Worm (Caenorhabditis elegans) whole organism, late embryonic: Measurements from ENCODE around the gene F37H8.6.

ENCODE experiments used
- C08G9.2 ChIP-seq: sonication (generic microtip); optimal IDR thresholded peaks from 2 replicates; lab custom pipeline; 2016; ENCODE audit warnings: mild to moderate bottlenecking, missing genetic modification characterization, moderate library complexity, missing compliant biosample characterization
- C38D4.7 ChIP-seq: fragments of 200-800 bp; sonication (Bioruptor generic); optimal IDR thresholded peaks from 2 replicates; lab custom pipeline; 2018; ENCODE audit warnings: mild to moderate bottlenecking, missing genetic modification characterization, moderate library complexity, missing compliant biosample characterization
- F13H6.1 ChIP-seq: sonication (generic microtip); optimal IDR thresholded peaks from 2 replicates; lab custom pipeline; 2016; ENCODE audit warnings: missing genetic modification characterization, missing compliant biosample characterization
- K02D7.2 ChIP-seq: sonication (generic microtip); optimal IDR thresholded peaks from 2 replicates; lab custom pipeline; 2017; ENCODE audit warnings: mild to moderate bottlenecking, missing genetic modification characterization, missing compliant biosample characterization
- K09A11.1 ChIP-seq: sonication (generic microtip); optimal IDR thresholded peaks from 2 replicates; lab custom pipeline; 2017; ENCODE audit warnings: antibody characterized with exemption, mild to moderate bottlenecking, missing genetic modification characterization, missing compliant biosample characterization; ENCODE audit not compliant: insufficient read depth
- T23F11.4 ChIP-seq: fragments of 200-800 bp; sonication (Bioruptor generic); optimal IDR thresholded peaks from 2 replicates; lab custom pipeline; 2018; ENCODE audit warnings: mild to moderate bottlenecking, missing genetic modification characterization, missing compliant biosample characterization
- ahr-1 ChIP-seq: sonication (generic microtip); optimal IDR thresholded peaks from 2 replicates; lab custom pipeline; 2016; ENCODE audit warnings: missing genetic modification characterization, missing compliant biosample characterization
- ama-1 ChIP-seq: fragments of 150-350 bp; optimal IDR thresholded peaks from 2 replicates; lab custom pipeline; 2014
- ceh-14 ChIP-seq: sonication (generic microtip); optimal IDR thresholded peaks from 2 replicates; lab custom pipeline; 2016; ENCODE audit warnings: missing genotype, missing genetic modification characterization, missing compliant biosample characterization
- ceh-19 ChIP-seq: fragments of 200-800 bp; sonication (Bioruptor generic); optimal IDR thresholded peaks from 2 replicates; lab custom pipeline; 2018; ENCODE audit warnings: mild to moderate bottlenecking, missing genetic modification characterization, missing compliant biosample characterization
- ceh-2 ChIP-seq: sonication (generic microtip); optimal IDR thresholded peaks from 2 replicates; lab custom pipeline; 2016; ENCODE audit warnings: missing genotype, missing genetic modification characterization, missing compliant biosample characterization
- ceh-24 ChIP-seq: sonication (generic microtip); optimal IDR thresholded peaks from 2 replicates; lab custom pipeline; 2016; ENCODE audit warnings: mild to moderate bottlenecking, missing genetic modification characterization, missing compliant biosample characterization
- ceh-30 ChIP-seq: fragments of 150-350 bp; optimal IDR thresholded peaks from 2 replicates; lab custom pipeline; 2014; ENCODE audit warnings: missing biosample characterization, missing genetic modification characterization
- ceh-31 ChIP-seq: sonication (generic microtip); optimal IDR thresholded peaks from 2 replicates; lab custom pipeline; 2016; ENCODE audit warnings: missing genetic modification characterization, missing compliant biosample characterization
- ceh-34 ChIP-seq: sonication (generic microtip); optimal IDR thresholded peaks from 2 replicates; lab custom pipeline; 2016; ENCODE audit warnings: mild to moderate bottlenecking, missing genetic modification characterization, missing compliant biosample characterization
- ceh-45 ChIP-seq: fragments of 200-800 bp; sonication (Bioruptor generic); IDR thresholded peaks from 2 replicates; pipeline ENCODE4 v1.3.6; 2022; ENCODE audit warnings: missing genetic modification reagents, missing genetic modification characterization, missing compliant biosample characterization
- ceh-48 ChIP-seq: sonication (generic microtip); optimal IDR thresholded peaks from 2 replicates; lab custom pipeline; 2016; ENCODE audit warnings: missing genetic modification characterization, inconsistent platforms, missing compliant biosample characterization
- ceh-9 ChIP-seq: sonication (generic microtip); optimal IDR thresholded peaks from 2 replicates; lab custom pipeline; 2016; ENCODE audit warnings: mild to moderate bottlenecking, missing genetic modification characterization, inconsistent platforms, missing compliant biosample characterization
- che-1 ChIP-seq: sonication (generic microtip); optimal IDR thresholded peaks from 2 replicates; lab custom pipeline; 2016; ENCODE audit warnings: mild to moderate bottlenecking, missing genetic modification characterization, missing compliant biosample characterization
- dve-1 ChIP-seq: sonication (generic microtip); optimal IDR thresholded peaks from 2 replicates; lab custom pipeline; 2017; ENCODE audit warnings: antibody characterized with exemption, mild to moderate bottlenecking, missing genetic modification characterization, missing compliant biosample characterization
- elt-2 ChIP-seq: sonication (generic microtip); optimal IDR thresholded peaks from 2 replicates; lab custom pipeline; 2016; ENCODE audit warnings: missing genetic modification reagents, missing genetic modification characterization, missing compliant biosample characterization
- elt-4 ChIP-seq: sonication (generic microtip); optimal IDR thresholded peaks from 2 replicates; lab custom pipeline; 2016; ENCODE audit warnings: missing genetic modification characterization, missing compliant biosample characterization
- ets-4 ChIP-seq: sonication (generic microtip); optimal IDR thresholded peaks from 2 replicates; lab custom pipeline; 2016; ENCODE audit warnings: missing genetic modification characterization, missing compliant biosample characterization
- eyg-1 ChIP-seq: sonication (generic microtip); optimal IDR thresholded peaks from 2 replicates; lab custom pipeline; 2016; ENCODE audit warnings: missing genotype, missing genetic modification characterization, missing compliant biosample characterization
- fax-1 ChIP-seq: sonication (generic microtip); optimal IDR thresholded peaks from 2 replicates; lab custom pipeline; 2016; ENCODE audit warnings: missing genotype, missing genetic modification characterization, missing compliant biosample characterization
- gmeb-2 ChIP-seq: sonication (generic microtip); optimal IDR thresholded peaks from 2 replicates; lab custom pipeline; 2016; ENCODE audit warnings: missing genetic modification characterization, inconsistent platforms, missing compliant biosample characterization
- hlh-13 ChIP-seq: fragments of 200-800 bp; sonication (Bioruptor generic); optimal IDR thresholded peaks from 2 replicates; lab custom pipeline; 2018; ENCODE audit warnings: mild to moderate bottlenecking, missing genetic modification characterization, missing compliant biosample characterization
- hlh-15 ChIP-seq: sonication (generic microtip); optimal IDR thresholded peaks from 2 replicates; lab custom pipeline; 2016; ENCODE audit warnings: missing genetic modification characterization, missing compliant biosample characterization
- hlh-30 ChIP-seq: sonication (generic microtip); optimal IDR thresholded peaks from 2 replicates; lab custom pipeline; 2017; ENCODE audit warnings: antibody characterized with exemption, missing genetic modification characterization, missing compliant biosample characterization; ENCODE audit not compliant: insufficient read depth
- hlh-6 ChIP-seq: sonication (generic microtip); optimal IDR thresholded peaks from 2 replicates; lab custom pipeline; 2016; ENCODE audit warnings: missing genotype, missing genetic modification characterization, missing compliant biosample characterization
- hlh-8 ChIP-seq: sonication (generic microtip); optimal IDR thresholded peaks from 2 replicates; lab custom pipeline; 2016; ENCODE audit warnings: missing genotype, missing genetic modification characterization, missing compliant biosample characterization
- mec-3 ChIP-seq: sonication (generic microtip); optimal IDR thresholded peaks from 2 replicates; lab custom pipeline; 2016; ENCODE audit warnings: borderline replicate concordance, missing genetic modification characterization, missing compliant biosample characterization
- nfya-1 ChIP-seq: sonication (generic microtip); optimal IDR thresholded peaks from 2 replicates; lab custom pipeline; 2017; ENCODE audit warnings: missing genetic modification characterization, mild to moderate bottlenecking, missing compliant biosample characterization, antibody characterized with exemption, moderate library complexity
- nhr-11 ChIP-seq: fragments of 150-350 bp; optimal IDR thresholded peaks from 2 replicates; lab custom pipeline; 2014; ENCODE audit warnings: missing biosample characterization, missing genetic modification characterization
- npax-4 ChIP-seq: sonication (generic microtip); optimal IDR thresholded peaks from 2 replicates; lab custom pipeline; 2016; ENCODE audit warnings: missing genetic modification characterization, missing compliant biosample characterization
- odd-2 ChIP-seq: sonication (generic microtip); optimal IDR thresholded peaks from 2 replicates; lab custom pipeline; 2017; ENCODE audit warnings: antibody characterized with exemption, mild to moderate bottlenecking, missing genetic modification characterization, missing compliant biosample characterization
- pag-3 ChIP-seq: sonication (generic microtip); optimal IDR thresholded peaks from 2 replicates; lab custom pipeline; 2016; ENCODE audit warnings: missing compliant biosample characterization, missing genetic modification characterization, borderline replicate concordance
- pax-1 ChIP-seq: fragments of 150-350 bp; optimal IDR thresholded peaks from 2 replicates; lab custom pipeline; 2014; ENCODE audit warnings: missing biosample characterization, missing genetic modification characterization
- pha-2 ChIP-seq: sonication (generic microtip); optimal IDR thresholded peaks from 2 replicates; lab custom pipeline; 2017; ENCODE audit warnings: mild to moderate bottlenecking, missing genetic modification characterization, missing compliant biosample characterization
- pha-4 ChIP-seq: fragments of 150-350 bp; optimal IDR thresholded peaks from 2 replicates; lab custom pipeline; 2018; ENCODE audit warnings: missing biosample characterization, missing genetic modification reagents, missing genetic modification characterization
- pqm-1 ChIP-seq: sonication (generic microtip); optimal IDR thresholded peaks from 2 replicates; lab custom pipeline; 2016; ENCODE audit warnings: missing genetic modification characterization, missing compliant biosample characterization
- pros-1 ChIP-seq: fragments of 150-350 bp; optimal IDR thresholded peaks from 2 replicates; lab custom pipeline; 2014; ENCODE audit warnings: missing biosample characterization, missing genetic modification reagents, missing genetic modification characterization
- rnt-1 ChIP-seq: sonication (generic microtip); optimal IDR thresholded peaks from 2 replicates; lab custom pipeline; 2016; ENCODE audit warnings: missing genetic modification characterization, missing compliant biosample characterization
- sdc-2 ChIP-seq: sonication (generic microtip); optimal IDR thresholded peaks from 2 replicates; lab custom pipeline; 2016; ENCODE audit warnings: missing genotype, missing genetic modification characterization, missing compliant biosample characterization
- sox-2 ChIP-seq: fragments of 200-800 bp; sonication (Bioruptor generic); IDR thresholded peaks from 2 replicates; pipeline ENCODE4 v1.3.6; 2022; ENCODE audit warnings: missing genetic modification reagents, missing genetic modification characterization, missing compliant biosample characterization
- syd-9 ChIP-seq: sonication (generic microtip); optimal IDR thresholded peaks from 2 replicates; lab custom pipeline; 2016; ENCODE audit warnings: mild to moderate bottlenecking, missing genetic modification characterization, moderate library complexity, missing compliant biosample characterization
- tbx-2 ChIP-seq: sonication (generic microtip); optimal IDR thresholded peaks from 2 replicates; lab custom pipeline; 2016; ENCODE audit warnings: missing genetic modification characterization, missing compliant biosample characterization
- tbx-7 ChIP-seq: sonication (generic microtip); optimal IDR thresholded peaks from 2 replicates; lab custom pipeline; 2016; ENCODE audit warnings: missing genotype, missing genetic modification characterization, missing compliant biosample characterization
- unc-3 ChIP-seq, 2 experiments: fragments of 200-800 bp in 1 of 2; sonication (Bioruptor generic) in 1 of 2; sonication (generic microtip) in 1 of 2; conservative IDR thresholded peaks in 1 of 2; optimal IDR thresholded peaks in 1 of 2; 2 replicates each; pipeline versions ENCODE4 v1.3.6 to Lab custom; 2016 to 2022; ENCODE audit warnings: missing compliant biosample characterization in 2 of 2, missing genetic modification characterization in 2 of 2, missing genetic modification reagents in 1 of 2
- unc-42 ChIP-seq: sonication (generic microtip); optimal IDR thresholded peaks from 2 replicates; lab custom pipeline; 2016; ENCODE audit warnings: missing genotype, missing genetic modification characterization, missing compliant biosample characterization
- unc-55 ChIP-seq: sonication (generic microtip); optimal IDR thresholded peaks from 2 replicates; lab custom pipeline; 2017; ENCODE audit warnings: missing biosample characterization, missing genetic modification reagents, missing genetic modification characterization
- zip-5 ChIP-seq: sonication (generic microtip); optimal IDR thresholded peaks from 2 replicates; lab custom pipeline; 2016; ENCODE audit warnings: missing genetic modification characterization, missing compliant biosample characterization
- ztf-16 ChIP-seq: sonication (generic microtip); optimal IDR thresholded peaks from 2 replicates; lab custom pipeline; 2017; ENCODE audit warnings: missing genetic modification characterization, missing compliant biosample characterization

The F37H8.6 gene

ce11 chrII:11184757-11185341 lies 7.6 kb upstream of the F37H8.6 start, which contains the start of gene lir-3:
TSS of gene lir-3 (minus strand) at chrII:11184807.
- TF ChIP-seq elt-2 (no peak), ahr-1 (tag; lab: Kevin White, UChicago) (no peak), pha-2 (no peak), F13H6.1 (tag; lab: Kevin White, UChicago) (no peak), ceh-30 (tag; lab: Kevin White, UChicago) (no peak), ceh-45 (GFP tag; lab: Robert Waterston, UW) (no peak), ceh-31 (peak; percentile 63), dve-1 (no peak), hlh-6 (tag; lab: Kevin White, UChicago) (peak; percentile 15), ceh-48 (tag; lab: Kevin White, UChicago) (peak; percentile 47), hlh-15 (tag; lab: Kevin White, UChicago) (no peak), elt-4 (tag; lab: Kevin White, UChicago) (no peak), sdc-2 (tag; lab: Kevin White, UChicago) (peak; percentile 44), hlh-13 (no peak), C38D4.7 (GFP tag; lab: Kevin White, UChicago) (no peak), pqm-1 (tag; lab: Kevin White, UChicago) (no peak), pax-1 (tag; lab: Kevin White, UChicago) (no peak), nhr-11 (tag; lab: Kevin White, UChicago) (no peak), tbx-7 (tag; lab: Kevin White, UChicago) (no peak), hlh-8 (no peak), K02D7.2 (tag; lab: Kevin White, UChicago) (no peak), ceh-24 (tag; lab: Kevin White, UChicago) (no peak), zip-5 (no peak), ceh-14 (tag; lab: Kevin White, UChicago) (no peak), ceh-34 (tag; lab: Kevin White, UChicago) (no peak), pros-1 (peak; percentile 24), unc-55 (peak; percentile 44), sox-2 (GFP tag; lab: Robert Waterston, UW) (no peak), ztf-16 (tag; lab: Kevin White, UChicago) (no peak), fax-1 (tag; lab: Kevin White, UChicago) (no peak), gmeb-2 (tag; lab: Kevin White, UChicago) (no peak), ceh-19 (no peak), odd-2 (tag; lab: Kevin White, UChicago) (no peak), rnt-1 (peak; percentile 0), pha-4 (no peak), ama-1 (lab: Kevin White, UChicago) (no peak), unc-3 (GFP tag; conservative IDR thresholded peaks at IDR 0.05; lab: Robert Waterston, UW) (no peak), unc-3 (tag; optimal IDR thresholded peaks at IDR 0.05; lab: Kevin White, UChicago) (no peak), syd-9 (peak; percentile 2), K09A11.1 (tag; lab: Kevin White, UChicago) (no peak), ceh-9 (tag; lab: Kevin White, UChicago) (no peak), che-1 (tag; lab: Kevin White, UChicago) (no peak), hlh-30 (tag; lab: Kevin White, UChicago) (peak; percentile 24), eyg-1 (tag; lab: Kevin White, UChicago) (no peak), tbx-2 (tag; lab: Kevin White, UChicago) (peak; percentile 28), pag-3 (tag; lab: Kevin White, UChicago) (no peak), ets-4 (tag; lab: Kevin White, UChicago) (no peak), C08G9.2 (tag; lab: Kevin White, UChicago) (peak; percentile 26), nfya-1 (peak; percentile 50), mec-3 (tag; lab: Kevin White, UChicago) (no peak), ceh-2 (tag; lab: Kevin White, UChicago) (no peak), unc-42 (tag; lab: Kevin White, UChicago) (peak; percentile 38), npax-4 (tag; lab: Kevin White, UChicago) (no peak), T23F11.4 (no peak)
